Worm (Caenorhabditis elegans) whole organism, L1 larva: ENCODE data around the gene C11H1.7.
A peak's percentile ranks its signal among the peaks of the same experiment; 100 is the strongest.

Experiments used
- C16A3.4 ChIP-seq: fragments of 150-350 bp; optimal IDR thresholded peaks from 2 replicates; lab custom pipeline; 2014; ENCODE audit warnings: missing biosample characterization, missing genetic modification characterization
- C34B4.2 ChIP-seq: sonication (generic microtip); optimal IDR thresholded peaks from 2 replicates; lab custom pipeline; 2017; ENCODE audit warnings: mild to moderate bottlenecking, missing genetic modification characterization, missing compliant biosample characterization
- aha-1 ChIP-seq: fragments of 150-350 bp; optimal IDR thresholded peaks from 2 replicates; lab custom pipeline; 2014; ENCODE audit warnings: missing biosample characterization, missing genetic modification characterization
- alr-1 ChIP-seq: fragments of 200-800 bp; sonication (Bioruptor generic); optimal IDR thresholded peaks from 2 replicates; lab custom pipeline; 2018; ENCODE audit warnings: borderline replicate concordance, mild to moderate bottlenecking, missing genetic modification characterization, missing compliant biosample characterization
- ama-1 ChIP-seq: fragments of 150-350 bp; optimal IDR thresholded peaks from 2 replicates; lab custom pipeline; 2014
- blmp-1 ChIP-seq: fragments of 150-350 bp; optimal IDR thresholded peaks from 2 replicates; lab custom pipeline; 2014; ENCODE audit warnings: missing biosample characterization, missing genetic modification characterization
- ceh-90 ChIP-seq: sonication (generic microtip); optimal IDR thresholded peaks from 2 replicates; lab custom pipeline; 2016; ENCODE audit warnings: missing genetic modification characterization, missing compliant biosample characterization
- dsc-1 ChIP-seq: sonication (generic microtip); optimal IDR thresholded peaks from 2 replicates; lab custom pipeline; 2016; ENCODE audit warnings: mild to moderate bottlenecking, missing genetic modification characterization, missing compliant biosample characterization
- efl-1 ChIP-seq, 4 experiments: fragments of 150-350 bp; optimal IDR thresholded peaks in 3 of 4; peaks in 1 of 4; 1 replicate in 1 of 4; 2 replicates in 3 of 4; lab custom pipeline; 2014; ENCODE audit warnings: missing biosample characterization in 2 of 4, missing genetic modification characterization in 2 of 4, missing genetic modification reagents in 2 of 4
- egl-13 ChIP-seq: sonication (generic microtip); optimal IDR thresholded peaks from 2 replicates; lab custom pipeline; 2016; ENCODE audit warnings: missing genotype, missing genetic modification reagents, missing genetic modification characterization, missing compliant biosample characterization
- elt-2 ChIP-seq: sonication (generic microtip); optimal IDR thresholded peaks from 2 replicates; lab custom pipeline; 2016; ENCODE audit warnings: missing genetic modification characterization, mild to moderate bottlenecking, inconsistent platforms, missing compliant biosample characterization, missing genetic modification reagents
- elt-3 ChIP-seq, 6 experiments: fragments of 150-350 bp in 1 of 6; sonication (generic microtip); optimal IDR thresholded peaks; 2 replicates each; lab custom pipeline; 2017 to 2018; ENCODE audit warnings: missing biosample characterization in 6 of 6, missing genetic modification characterization in 6 of 6, inconsistent platforms in 1 of 6
- ets-5 ChIP-seq: fragments of 200-800 bp; sonication (Bioruptor generic); IDR thresholded peaks from 2 replicates; pipeline ENCODE4 v1.3.6; 2022; ENCODE audit warnings: missing genetic modification characterization, missing compliant biosample characterization
- fkh-10 ChIP-seq: sonication (generic microtip); optimal IDR thresholded peaks from 2 replicates; lab custom pipeline; 2017; ENCODE audit warnings: missing biosample characterization, missing genetic modification reagents, missing genetic modification characterization
- fkh-4 ChIP-seq: sonication (generic microtip); optimal IDR thresholded peaks from 2 replicates; lab custom pipeline; 2016; ENCODE audit warnings: missing compliant biosample characterization, missing genetic modification characterization, borderline replicate concordance
- fkh-8 ChIP-seq: sonication (generic microtip); optimal IDR thresholded peaks from 2 replicates; lab custom pipeline; 2016; ENCODE audit warnings: mild to moderate bottlenecking, missing genetic modification characterization, missing compliant biosample characterization
- fos-1 ChIP-seq: fragments of 150-350 bp; optimal IDR thresholded peaks from 2 replicates; lab custom pipeline; 2014; ENCODE audit warnings: missing biosample characterization, missing genetic modification characterization
- hlh-17 ChIP-seq: fragments of 200-800 bp; sonication (Bioruptor generic); optimal IDR thresholded peaks from 2 replicates; lab custom pipeline; 2018; ENCODE audit warnings: missing genetic modification characterization, mild to moderate bottlenecking, missing compliant biosample characterization, moderate library complexity, borderline replicate concordance
- hpl-2 ChIP-seq: fragments of 150-350 bp; optimal IDR thresholded peaks from 2 replicates; lab custom pipeline; 2014; ENCODE audit warnings: missing biosample characterization, missing genetic modification reagents, missing genetic modification characterization
- isw-1 ChIP-seq: fragments of 200-800 bp; sonication (Bioruptor generic); IDR thresholded peaks from 2 replicates; pipeline ENCODE4 v1.3.6; 2022; ENCODE audit warnings: missing genetic modification characterization, missing compliant biosample characterization
- jun-1 ChIP-seq: fragments of 150-350 bp; optimal IDR thresholded peaks from 2 replicates; lab custom pipeline; 2014; ENCODE audit warnings: missing biosample characterization, missing genetic modification reagents, missing genetic modification characterization
- lir-3 ChIP-seq: sonication (generic microtip); optimal IDR thresholded peaks from 2 replicates; lab custom pipeline; 2016; ENCODE audit warnings: mild to moderate bottlenecking, missing genetic modification characterization, moderate library complexity, missing compliant biosample characterization; ENCODE audit not compliant: poor library complexity
- lsy-2 ChIP-seq, 2 experiments: fragments of 150-350 bp; optimal IDR thresholded peaks; 2 replicates each; lab custom pipeline; 2014; ENCODE audit warnings: missing biosample characterization in 2 of 2, missing genetic modification characterization in 2 of 2
- mab-9 ChIP-seq: fragments of 200-800 bp; sonication (Bioruptor generic); IDR thresholded peaks from 2 replicates; pipeline ENCODE4 v1.3.6; 2022; ENCODE audit warnings: missing genetic modification reagents, missing genetic modification characterization, missing compliant biosample characterization
- mep-1 ChIP-seq: fragments of 150-350 bp; optimal IDR thresholded peaks from 2 replicates; lab custom pipeline; 2014; ENCODE audit warnings: missing biosample characterization, missing genetic modification characterization
- nhr-12 ChIP-seq: sonication (generic microtip); optimal IDR thresholded peaks from 2 replicates; lab custom pipeline; 2017; ENCODE audit warnings: missing biosample characterization, missing genetic modification characterization
- nhr-20 ChIP-seq: sonication (generic microtip); optimal IDR thresholded peaks from 2 replicates; lab custom pipeline; 2016; ENCODE audit warnings: mild to moderate bottlenecking, missing genetic modification characterization, missing compliant biosample characterization
- nhr-237 ChIP-seq: fragments of 150-350 bp; optimal IDR thresholded peaks from 2 replicates; lab custom pipeline; 2014; ENCODE audit warnings: missing biosample characterization, missing genetic modification characterization
- nhr-28 ChIP-seq: fragments of 150-350 bp; optimal IDR thresholded peaks from 2 replicates; lab custom pipeline; 2014; ENCODE audit warnings: missing biosample characterization, missing genetic modification characterization
- nhr-77 ChIP-seq: fragments of 150-350 bp; optimal IDR thresholded peaks from 2 replicates; lab custom pipeline; 2014; ENCODE audit warnings: missing biosample characterization, missing genetic modification characterization
- nhr-84 ChIP-seq: sonication (generic microtip); optimal IDR thresholded peaks from 2 replicates; lab custom pipeline; 2017; ENCODE audit warnings: missing biosample characterization, missing genetic modification characterization
- pag-3 ChIP-seq: sonication (generic microtip); optimal IDR thresholded peaks from 2 replicates; lab custom pipeline; 2017; ENCODE audit warnings: missing genetic modification characterization, mild to moderate bottlenecking, missing compliant biosample characterization, antibody characterized with exemption, borderline replicate concordance; ENCODE audit not compliant: insufficient read depth
- pax-3 ChIP-seq: fragments of 200-800 bp; sonication (Bioruptor generic); optimal IDR thresholded peaks from 2 replicates; lab custom pipeline; 2018; ENCODE audit warnings: mild to moderate bottlenecking, missing genetic modification characterization, moderate library complexity, missing compliant biosample characterization
- pqm-1 ChIP-seq: sonication (generic microtip); optimal IDR thresholded peaks from 3 replicates; lab custom pipeline; 2017; ENCODE audit warnings: missing biosample characterization, missing genetic modification characterization
- rnt-1 ChIP-seq: sonication (generic microtip); optimal IDR thresholded peaks from 2 replicates; lab custom pipeline; 2016; ENCODE audit warnings: mild to moderate bottlenecking, missing genetic modification characterization, moderate library complexity, missing compliant biosample characterization
- snpc-4 ChIP-seq: fragments of 150-350 bp; optimal IDR thresholded peaks from 2 replicates; lab custom pipeline; 2014; ENCODE audit warnings: missing biosample characterization, missing genetic modification characterization
- snu-23 ChIP-seq: sonication (generic microtip); optimal IDR thresholded peaks from 2 replicates; lab custom pipeline; 2016; ENCODE audit warnings: missing genetic modification characterization, missing compliant biosample characterization
- sox-4 ChIP-seq: sonication (generic microtip); optimal IDR thresholded peaks from 2 replicates; lab custom pipeline; 2016; ENCODE audit warnings: missing genetic modification characterization, missing compliant biosample characterization
- sup-37 ChIP-seq: fragments of 200-800 bp; sonication (Bioruptor generic); optimal IDR thresholded peaks from 2 replicates; lab custom pipeline; 2018; ENCODE audit warnings: mild to moderate bottlenecking, missing genetic modification characterization, missing compliant biosample characterization
- tbx-2 ChIP-seq: sonication (generic microtip); optimal IDR thresholded peaks from 2 replicates; lab custom pipeline; 2016; ENCODE audit warnings: missing genetic modification characterization, missing compliant biosample characterization
- tlp-1 ChIP-seq: fragments of 150-350 bp; optimal IDR thresholded peaks from 2 replicates; lab custom pipeline; 2014; ENCODE audit warnings: missing biosample characterization, missing genetic modification characterization
- unc-30 ChIP-seq: sonication (generic microtip); optimal IDR thresholded peaks from 2 replicates; lab custom pipeline; 2017; ENCODE audit warnings: missing biosample characterization, missing genetic modification characterization
- unc-86 ChIP-seq: sonication (generic microtip); optimal IDR thresholded peaks from 2 replicates; lab custom pipeline; 2016; ENCODE audit warnings: missing genetic modification characterization, missing compliant biosample characterization
- vab-15 ChIP-seq: sonication (generic microtip); optimal IDR thresholded peaks from 2 replicates; lab custom pipeline; 2017; ENCODE audit warnings: missing genotype, mild to moderate bottlenecking, missing genetic modification characterization, missing compliant biosample characterization
- xbp-1 ChIP-seq: sonication (generic microtip); optimal IDR thresholded peaks from 2 replicates; lab custom pipeline; 2016; ENCODE audit warnings: missing genetic modification characterization, missing compliant biosample characterization
- zag-1 ChIP-seq: fragments of 150-350 bp; optimal IDR thresholded peaks from 2 replicates; lab custom pipeline; 2014; ENCODE audit warnings: missing biosample characterization, missing genetic modification characterization
- zip-4 ChIP-seq: fragments of 200-800 bp; sonication (Bioruptor generic); optimal IDR thresholded peaks from 2 replicates; lab custom pipeline; 2018; ENCODE audit warnings: mild to moderate bottlenecking, missing genetic modification characterization, moderate library complexity, missing compliant biosample characterization
- ztf-11 ChIP-seq, 2 experiments: sonication (generic microtip); optimal IDR thresholded peaks; 2 replicates each; lab custom pipeline; 2016 to 2017; ENCODE audit warnings: missing genetic modification characterization in 2 of 2, missing biosample characterization in 1 of 2, missing compliant biosample characterization in 1 of 2
- ztf-4 ChIP-seq: fragments of 150-350 bp; optimal IDR thresholded peaks from 2 replicates; lab custom pipeline; 2014; ENCODE audit warnings: missing biosample characterization, missing genetic modification characterization

The C11H1.7 gene

ce11 chrX:14327398-14327797 lies at the start of gene C11H1.7:
C11H1.7 (plus strand) TSS chrX:14327409.
- TF ChIP-seq sox-4 (tag; lab: Kevin White, UChicago), result no peak
- TF ChIP-seq lsy-2 (tag; optimal IDR thresholded peaks at IDR 0.05; lab: Kevin White, UChicago), result no peak
- no peak for TF ChIP-seq xbp-1 (tag; lab: Kevin White, UChicago)

DNA sequence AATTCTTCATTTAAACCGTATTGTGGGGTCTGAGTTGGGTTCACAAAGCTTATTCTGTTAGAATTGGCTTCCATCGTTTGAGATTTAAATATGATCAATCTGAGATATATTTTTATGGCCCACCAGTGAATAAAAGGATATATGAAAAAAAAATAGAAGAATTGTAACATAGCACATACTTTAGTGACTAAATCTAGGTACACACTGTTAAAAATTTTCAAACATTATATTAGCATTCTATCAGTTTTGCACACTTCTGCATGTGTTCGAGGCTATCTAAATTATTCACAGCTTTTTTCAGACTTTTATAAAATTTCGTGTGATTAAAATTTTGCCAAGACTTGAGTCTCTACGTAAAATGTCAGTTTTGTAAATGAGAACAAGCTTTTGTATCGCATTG lies 45.7 kb upstream of the C11H1.7 start, which contains the start of gene E02H4.2:
E02H4.2 (minus strand) TSS at position 101 of the 400 bp plus-strand sequence.
- no peak for TF ChIP-seq dsc-1
- no peak for TF ChIP-seq vab-15
- TF ChIP-seq efl-1 (optimal IDR thresholded peaks at IDR 0.05; lab: Kevin White, UChicago), result no peak
- peak in 1 of 2 experiments; percentile 9 for TF ChIP-seq efl-1 (GFP tag; optimal IDR thresholded peaks at IDR 0.05 in 1 of 2; lab: Kevin White, UChicago)
- TF ChIP-seq, all 84 proteins: peak for 1

ce11 chrX:14287888-14288287 lies 39.3 kb upstream of the C11H1.7 start:
- no peak for TF ChIP-seq isw-1 (GFP tag; lab: Robert Waterston, UW)
- TF ChIP-seq jun-1 (tag; lab: Kevin White, UChicago), result no peak
- no peak for TF ChIP-seq elt-2
- TF ChIP-seq tlp-1 (tag; lab: Kevin White, UChicago), result no peak
- no peak for TF ChIP-seq aha-1 (tag; lab: Kevin White, UChicago)
- peak; percentile 48 for TF ChIP-seq tbx-2 (tag; lab: Kevin White, UChicago)
- TF ChIP-seq egl-13 (tag; lab: Kevin White, UChicago), result no peak
- TF ChIP-seq C16A3.4 (tag; lab: Kevin White, UChicago), result no peak
- no peak for TF ChIP-seq zag-1 (tag; lab: Kevin White, UChicago)
- no peak for TF ChIP-seq pag-3 (tag; lab: Kevin White, UChicago)
- no peak for TF ChIP-seq blmp-1
- no peak for TF ChIP-seq snpc-4
- no peak for TF ChIP-seq unc-86 (tag; lab: Kevin White, UChicago)
- TF ChIP-seq fkh-10 (GFP tag; lab: Kevin White, UChicago), result no peak
- TF ChIP-seq fos-1, result no peak
- no peak for TF ChIP-seq fkh-4 (tag; lab: Kevin White, UChicago)
- peak; percentile 44 for TF ChIP-seq snu-23 (GFP tag; lab: Kevin White, UChicago)
- TF ChIP-seq nhr-20, result peak; percentile 46
- TF ChIP-seq ztf-11 (tag; optimal IDR thresholded peaks at IDR 0.05; lab: Kevin White, UChicago), result no peak
- no peak for TF ChIP-seq hpl-2 (GFP tag; lab: Kevin White, UChicago)
- peak; percentile 92 for TF ChIP-seq rnt-1
- no peak for TF ChIP-seq nhr-84 (tag; lab: Kevin White, UChicago)
- TF ChIP-seq nhr-28, result no peak
- no peak for TF ChIP-seq sup-37 (GFP tag; lab: Kevin White, UChicago)
- TF ChIP-seq pqm-1 (tag; lab: Kevin White, UChicago), result no peak
- no peak for TF ChIP-seq vab-15
- no peak for TF ChIP-seq ceh-90
- TF ChIP-seq alr-1 (tag; lab: Kevin White, UChicago), result no peak
- no peak for TF ChIP-seq zip-4
- TF ChIP-seq nhr-237 (tag; lab: Kevin White, UChicago), result no peak
- peak; percentile 35 for TF ChIP-seq mep-1 (tag; lab: Kevin White, UChicago)
- TF ChIP-seq dsc-1, result no peak
- TF ChIP-seq pax-3 (tag; lab: Kevin White, UChicago), result no peak
- TF ChIP-seq ets-5 (GFP tag; lab: Robert Waterston, UW), result no peak
- TF ChIP-seq fkh-8 (tag; lab: Kevin White, UChicago), result no peak
- TF ChIP-seq C34B4.2 (tag; lab: Kevin White, UChicago), result no peak
- TF ChIP-seq elt-3 (tag; optimal IDR thresholded peaks at IDR 0.05; lab: Kevin White, UChicago), result no peak
- no peak for TF ChIP-seq lir-3 (tag; lab: Kevin White, UChicago)
- TF ChIP-seq ama-1 (lab: Kevin White, UChicago), result no peak
- no peak for TF ChIP-seq unc-30 (tag; lab: Kevin White, UChicago)
- no peak for TF ChIP-seq nhr-77 (tag; lab: Kevin White, UChicago)
- TF ChIP-seq ztf-4 (tag; lab: Kevin White, UChicago), result no peak
- no peak for TF ChIP-seq mab-9 (GFP tag; lab: Robert Waterston, UW)
- TF ChIP-seq nhr-12 (tag; lab: Kevin White, UChicago), result no peak
- TF ChIP-seq hlh-17 (GFP tag; lab: Kevin White, UChicago), result no peak
- no peak for TF ChIP-seq efl-1 (optimal IDR thresholded peaks at IDR 0.05; lab: Kevin White, UChicago)
- TF ChIP-seq efl-1 (GFP tag; optimal IDR thresholded peaks at IDR 0.05 in 1 of 2; lab: Kevin White, UChicago), result peak in 1 of 2 experiments; percentile 71
